Worm (Caenorhabditis elegans): ENCODE data around the gene dct-1.

The dct-1 gene

ce11 chrX:7954328-7954727, at the start of gene dct-1:
Gene dct-1 (plus strand): TSS chrX:7954354.
- no peak for TF ChIP-seq unc-62 (GFP tag; optimal IDR thresholded peaks at IDR 0.05)

ce11 chrX:7906430-7907014, 47.6 kb upstream of the dct-1 start, which contains the start of gene C39D10.1:
Gene C39D10.1 (plus strand): TSS chrX:7906964.
- TF ChIP-seq unc-62 (GFP tag; optimal IDR thresholded peaks at IDR 0.05) = no peak

ce11 chrX:7913830-7914229, 40.3 kb upstream of the dct-1 start, which contains the start of gene C39D10.7:
Gene C39D10.7 (minus strand): TSS chrX:7913930.
- TF ChIP-seq unc-62 (GFP tag; optimal IDR thresholded peaks at IDR 0.05) = no peak

- no peak for TF ChIP-seq unc-62 (GFP tag; optimal IDR thresholded peaks at IDR 0.05)
Measured at ce11 chrX:7915616-7916015, 38.5 kb upstream of the dct-1 start.

ce11 chrX:7916076-7916475, 38.1 kb upstream of the dct-1 start:
- no peak for TF ChIP-seq unc-62 (GFP tag; optimal IDR thresholded peaks at IDR 0.05)

- TF ChIP-seq unc-62 (GFP tag; optimal IDR thresholded peaks at IDR 0.05) = no peak
Measured at ce11 chrX:7921130-7921529, 33.0 kb upstream of the dct-1 start.

ce11 chrX:7925134-7925533, 29.0 kb upstream of the dct-1 start, which contains the start of gene zig-4:
Gene zig-4 (plus strand): TSS chrX:7925434.
- TF ChIP-seq unc-62 (GFP tag; optimal IDR thresholded peaks at IDR 0.05) = no peak

- TF ChIP-seq unc-62 (GFP tag; optimal IDR thresholded peaks at IDR 0.05) = no peak
Measured at ce11 chrX:7930450-7930849, 23.7 kb upstream of the dct-1 start, which contains the start of gene zig-3. Gene zig-3 (plus strand): TSS chrX:7930750.

ce11 chrX:7932453-7932852, 21.7 kb upstream of the dct-1 start:
- TF ChIP-seq unc-62 (GFP tag; optimal IDR thresholded peaks at IDR 0.05) = no peak

ce11 chrX:7942675-7943074, 11.5 kb upstream of the dct-1 start:
- no peak for TF ChIP-seq unc-62 (GFP tag; optimal IDR thresholded peaks at IDR 0.05)

- no peak for TF ChIP-seq unc-62 (GFP tag; optimal IDR thresholded peaks at IDR 0.05)
Measured at ce11 chrX:7944999-7945398, 9.2 kb upstream of the dct-1 start, which contains the start of gene tnt-3. Gene tnt-3 (minus strand): TSS chrX:7945099.

ce11 chrX:7945438-7945837, 8.7 kb upstream of the dct-1 start:
- no peak for TF ChIP-seq unc-62 (GFP tag; optimal IDR thresholded peaks at IDR 0.05)

ce11 chrX:7951578-7951977, 2.6 kb upstream of the dct-1 start:
- no peak for TF ChIP-seq unc-62 (GFP tag; optimal IDR thresholded peaks at IDR 0.05)

- no peak for TF ChIP-seq unc-62 (GFP tag; optimal IDR thresholded peaks at IDR 0.05)
Measured at ce11 chrX:7952226-7953062, 1.7 kb upstream of the dct-1 start.

- no peak for TF ChIP-seq unc-62 (GFP tag; optimal IDR thresholded peaks at IDR 0.05)
Measured at ce11 chrX:7953063-7953337, 1.2 kb upstream of the dct-1 start.

- no peak for TF ChIP-seq unc-62 (GFP tag; optimal IDR thresholded peaks at IDR 0.05)
Measured at ce11 chrX:7953695-7954094, 459 bp upstream of the dct-1 start.

- no peak for TF ChIP-seq unc-62 (GFP tag; optimal IDR thresholded peaks at IDR 0.05)
Measured at ce11 chrX:7956449-7956848, 2.3 kb downstream of the dct-1 start.
